Fruit fly (Drosophila melanogaster) whole organism: ENCODE results near the gene pav.
A peak's percentile ranks its signal among the peaks of the same experiment; 100 is the strongest.

Source experiments
- CG8478 ChIP-seq: fragments of >200 bp; optimal IDR thresholded peaks from 2 replicates; lab custom pipeline; 2018; ENCODE audit warnings: inconsistent platforms
- Dll ChIP-seq: fragments of >200 bp; optimal IDR thresholded peaks from 2 replicates; lab custom pipeline; 2017
- EcR ChIP-seq, 2 experiments: fragments of >200 bp; optimal IDR thresholded peaks; 2 replicates each; lab custom pipeline; 2017; ENCODE audit warnings: missing biosample characterization in 2 of 2, missing genetic modification characterization in 2 of 2, missing genetic modification reagents in 2 of 2
- pan ChIP-seq: fragments of >200 bp; optimal IDR thresholded peaks from 2 replicates; lab custom pipeline; 2017
- psq ChIP-seq: fragments of >200 bp; optimal IDR thresholded peaks from 2 replicates; lab custom pipeline; 2017
- usp ChIP-seq: fragments of >200 bp; optimal IDR thresholded peaks from 2 replicates; lab custom pipeline; 2017; ENCODE audit warnings: missing biosample characterization, missing genetic modification characterization, mixed read lengths

Gene pav

DNA sequence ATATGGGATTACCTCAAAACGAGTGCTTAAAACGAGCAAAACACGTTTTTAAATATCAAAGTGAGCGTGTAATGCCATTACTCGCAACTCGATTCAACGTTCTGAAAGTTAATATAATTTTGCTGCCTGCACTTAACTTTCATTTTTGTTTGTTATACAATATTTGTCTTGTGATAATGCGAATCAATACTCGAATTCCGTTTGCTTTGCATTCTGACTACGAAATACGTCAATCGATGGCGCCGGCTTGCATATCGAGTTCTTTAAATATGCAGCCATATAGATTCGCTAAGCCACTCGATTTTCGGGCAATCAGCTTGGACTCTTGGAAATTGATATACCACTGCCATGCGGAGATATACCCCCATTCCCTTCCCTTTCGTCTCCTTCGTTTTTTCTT, 21.9 kb upstream of the pav start:
- TF ChIP-seq psq (lab: Kevin White, UChicago) (no peak), Dll (lab: Kevin White, UChicago) (no peak), CG8478 (lab: Kevin White, UChicago) (no peak), pan (lab: Kevin White, UChicago) (no peak), usp (GFP tag; lab: Kevin White, UChicago) (no peak), EcR (GFP tag; optimal IDR thresholded peaks at IDR 0.05; lab: Kevin White, UChicago) (no peak)

DNA sequence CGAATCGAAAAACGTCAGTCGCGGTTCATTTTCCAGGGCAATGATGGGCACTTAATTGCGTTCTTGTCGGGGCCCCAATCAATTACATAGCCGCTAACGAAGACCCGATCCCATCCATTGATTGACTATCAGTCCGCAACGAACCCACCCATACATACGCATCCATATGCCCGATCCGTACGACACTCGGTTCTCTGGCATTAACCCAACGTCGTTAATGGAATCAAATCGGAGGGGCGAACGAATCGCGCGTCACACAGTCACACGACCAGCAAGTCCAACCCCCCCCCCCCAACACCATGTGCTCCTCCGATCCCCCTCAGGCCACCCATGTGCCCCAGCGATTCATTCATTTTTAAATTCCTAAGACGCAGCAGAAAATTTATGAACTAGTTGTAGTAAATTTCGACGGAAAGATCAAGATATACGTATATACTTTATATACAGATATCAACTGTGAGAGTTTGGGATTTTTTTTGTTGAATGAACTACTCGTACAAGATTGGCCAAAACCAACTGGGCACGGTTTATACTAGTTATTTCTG, 21.2 kb upstream of the pav start:
- TF ChIP-seq usp (GFP tag; lab: Kevin White, UChicago) (no peak), psq (lab: Kevin White, UChicago) (no peak), CG8478 (lab: Kevin White, UChicago) (no peak), pan (lab: Kevin White, UChicago) (no peak), EcR (GFP tag; optimal IDR thresholded peaks at IDR 0.05; lab: Kevin White, UChicago) (no peak), Dll (lab: Kevin White, UChicago) (no peak)

DNA sequence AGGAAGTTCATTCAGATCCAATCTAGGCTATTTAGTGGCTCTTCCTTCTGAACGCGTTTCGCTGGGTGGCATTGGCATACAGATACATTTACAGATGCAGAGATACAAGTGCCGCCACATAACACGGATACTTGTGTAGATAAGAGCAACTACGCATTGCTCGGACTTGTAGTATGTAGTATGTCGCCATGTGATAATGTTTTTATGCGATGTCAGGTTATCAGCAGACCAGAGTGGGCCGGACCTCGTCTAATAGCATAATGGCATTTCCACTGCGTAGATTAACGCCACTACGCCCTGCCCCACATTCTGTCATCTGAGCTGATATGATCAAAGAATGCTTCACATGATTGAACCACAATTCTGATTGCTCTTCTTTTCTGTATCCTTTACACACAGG, 20.7 kb upstream of the pav start:
- TF ChIP-seq usp (GFP tag; lab: Kevin White, UChicago) (no peak), Dll (lab: Kevin White, UChicago) (no peak), EcR (GFP tag; optimal IDR thresholded peaks at IDR 0.05; lab: Kevin White, UChicago) (no peak), CG8478 (lab: Kevin White, UChicago) (no peak), psq (lab: Kevin White, UChicago) (no peak), pan (lab: Kevin White, UChicago) (no peak)

DNA sequence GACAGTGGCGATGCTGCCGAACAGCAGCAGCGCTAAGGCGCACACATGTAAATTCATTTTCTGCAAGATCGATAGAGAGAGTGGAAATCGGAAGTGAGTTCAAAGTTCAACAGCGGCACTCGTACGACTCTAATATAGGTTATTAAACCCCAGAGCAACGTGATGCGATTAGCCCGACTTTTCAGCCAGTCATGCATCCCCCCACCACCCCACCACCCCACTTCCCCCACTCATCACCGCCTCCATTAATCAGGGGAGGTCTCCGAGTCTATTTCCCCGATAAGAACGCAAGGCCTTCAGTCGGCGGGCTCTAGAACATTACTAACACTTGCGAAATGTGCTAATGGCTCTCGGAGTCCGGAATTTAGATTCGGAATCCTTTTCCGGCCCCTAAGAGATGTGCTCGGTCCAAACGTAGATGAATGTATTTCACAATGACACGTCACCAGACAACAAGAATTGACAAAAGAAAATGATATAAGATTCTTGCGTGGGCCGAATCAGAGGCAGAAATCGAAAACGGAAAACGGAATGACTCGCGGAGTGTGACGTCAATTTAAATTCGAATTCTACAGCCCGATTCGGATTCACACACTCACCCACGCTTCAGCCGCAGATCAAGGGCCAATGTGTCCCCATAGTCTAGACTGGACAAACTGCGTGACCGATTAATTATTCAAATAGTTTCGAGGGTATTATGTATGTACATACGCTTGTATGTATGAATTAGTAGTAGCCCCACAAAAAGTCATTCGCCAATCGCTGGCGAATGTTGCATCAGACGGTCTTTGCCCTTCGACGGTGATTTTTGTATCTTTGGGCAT, 16.7 kb upstream of the pav start:
- TF ChIP-seq usp (GFP tag; lab: Kevin White, UChicago) = no peak
- TF ChIP-seq CG8478 (lab: Kevin White, UChicago) = no peak
- TF ChIP-seq pan (lab: Kevin White, UChicago) = no peak
- no peak for TF ChIP-seq EcR (GFP tag; optimal IDR thresholded peaks at IDR 0.05; lab: Kevin White, UChicago)
- no peak for TF ChIP-seq Dll (lab: Kevin White, UChicago)
- no peak for TF ChIP-seq psq (lab: Kevin White, UChicago)

DNA sequence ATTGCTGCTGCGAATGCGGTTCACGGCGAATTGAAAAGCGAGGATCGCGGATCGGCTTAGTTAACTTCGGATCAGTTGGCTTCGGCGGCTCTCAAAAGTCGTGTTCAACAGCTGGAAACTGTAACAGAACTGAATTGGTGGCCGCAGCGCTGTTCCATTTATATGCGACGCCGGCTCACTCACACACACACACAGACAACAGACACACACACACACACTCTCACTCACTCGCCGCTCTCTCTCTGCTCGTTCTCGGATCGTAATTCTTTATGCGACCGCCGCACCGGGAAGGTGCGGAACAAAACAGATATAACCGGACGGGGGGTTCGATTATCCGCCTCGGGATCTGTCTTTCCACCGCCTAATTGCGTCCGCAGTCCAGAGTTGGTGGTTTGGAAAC, 15.4 kb upstream of the pav start, which contains the start of gene CG46460:
CG46460 (minus strand) TSS at position 139 of the 400 bp plus-strand sequence.
- TF ChIP-seq Dll (lab: Kevin White, UChicago) (peak; percentile 70), EcR (GFP tag; optimal IDR thresholded peaks at IDR 0.05; lab: Kevin White, UChicago) (no peak), pan (lab: Kevin White, UChicago) (no peak), usp (GFP tag; lab: Kevin White, UChicago) (no peak), CG8478 (lab: Kevin White, UChicago) (peak; percentile 15), psq (lab: Kevin White, UChicago) (no peak)

DNA sequence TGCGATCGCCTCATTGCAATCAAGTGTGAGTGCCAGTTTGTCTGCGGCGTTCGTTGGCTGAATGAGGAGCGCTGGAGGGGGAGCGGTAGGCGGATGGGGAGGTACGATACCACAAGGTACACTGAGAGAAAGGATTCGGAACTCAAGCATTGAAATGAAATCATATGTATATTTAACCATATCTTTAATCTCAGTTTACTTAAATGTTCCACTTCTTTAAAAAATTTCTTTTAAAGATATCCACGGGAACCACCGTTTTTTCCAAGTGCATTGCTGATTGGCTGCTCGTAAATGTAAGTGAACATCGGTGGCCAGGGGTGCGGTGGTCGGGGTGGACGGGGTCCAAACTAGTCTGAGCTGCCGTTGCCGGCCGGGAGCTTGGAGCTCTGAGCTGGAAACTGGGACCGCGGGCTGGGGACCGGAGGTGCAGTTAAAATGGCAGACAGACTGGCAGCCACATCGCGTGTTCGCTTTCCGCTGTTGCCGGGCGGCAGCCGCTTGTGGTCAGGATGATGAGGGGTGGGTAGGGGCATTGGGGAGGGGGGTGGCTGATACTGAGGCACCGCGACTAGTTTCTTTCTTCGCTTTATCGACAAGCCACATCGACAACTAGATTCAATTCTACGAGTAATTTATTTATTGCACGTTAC, 14.2 kb upstream of the pav start:
- TF ChIP-seq psq (lab: Kevin White, UChicago) = no peak
- TF ChIP-seq CG8478 (lab: Kevin White, UChicago) = no peak
- TF ChIP-seq Dll (lab: Kevin White, UChicago) = peak; percentile 5
- no peak for TF ChIP-seq EcR (GFP tag; optimal IDR thresholded peaks at IDR 0.05; lab: Kevin White, UChicago)

DNA sequence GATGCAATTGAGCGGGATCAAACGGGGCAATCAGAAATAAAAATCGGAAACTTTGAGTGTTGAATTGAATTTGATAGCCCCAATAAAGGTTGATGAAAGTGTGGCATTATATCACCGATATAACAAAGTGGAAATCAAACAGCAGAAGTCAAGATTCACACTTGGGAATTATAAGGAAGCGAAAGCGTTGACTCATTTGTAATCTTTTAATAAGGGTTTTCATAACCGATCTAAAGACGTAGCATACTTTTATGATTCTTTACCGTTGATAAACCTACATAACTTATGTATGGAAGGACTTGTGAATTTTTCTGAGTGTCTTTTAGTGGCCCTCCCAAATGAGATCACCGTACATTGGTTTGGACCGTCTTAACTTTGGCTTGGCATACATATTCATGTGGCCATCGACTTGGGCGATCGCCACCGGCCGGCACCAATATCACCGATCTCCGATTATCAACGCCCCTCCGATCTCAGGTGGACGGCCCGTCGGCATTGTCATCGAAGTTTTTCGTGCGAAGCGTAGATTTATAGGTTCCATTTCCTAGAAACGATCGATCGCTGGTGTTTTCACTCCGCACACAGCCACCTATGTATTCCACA, 13.1 kb upstream of the pav start:
- TF ChIP-seq psq (lab: Kevin White, UChicago) (no peak), CG8478 (lab: Kevin White, UChicago) (no peak), EcR (GFP tag; optimal IDR thresholded peaks at IDR 0.05; lab: Kevin White, UChicago) (no peak), usp (GFP tag; lab: Kevin White, UChicago) (no peak), pan (lab: Kevin White, UChicago) (no peak), Dll (lab: Kevin White, UChicago) (no peak)

DNA sequence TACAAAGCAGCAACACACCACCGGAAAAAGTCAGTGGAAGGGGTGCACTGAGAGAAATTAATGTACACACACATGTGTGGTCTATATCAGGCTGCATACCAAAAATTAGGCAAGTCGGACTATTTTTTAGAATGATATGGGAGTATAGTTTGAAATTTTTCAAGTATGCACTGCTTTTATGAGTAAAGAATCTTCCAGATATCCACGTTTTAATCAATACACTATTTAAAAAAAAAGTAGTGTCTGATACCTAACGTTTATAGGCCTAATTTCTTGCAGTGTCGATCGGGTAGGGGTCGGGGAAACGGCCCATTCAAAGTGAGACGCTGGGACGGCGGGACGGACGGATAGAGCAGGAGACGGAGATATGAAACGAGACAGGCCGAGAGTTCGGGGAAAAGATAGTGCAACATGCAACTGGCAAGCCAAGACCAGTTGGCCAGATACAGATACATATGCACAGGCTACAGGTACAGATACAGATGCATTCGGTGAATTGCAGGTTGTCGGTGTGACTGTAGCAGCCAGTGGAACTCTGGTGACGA, 12.1 kb upstream of the pav start:
- TF ChIP-seq pan (lab: Kevin White, UChicago) = no peak
- no peak for TF ChIP-seq usp (GFP tag; lab: Kevin White, UChicago)
- TF ChIP-seq EcR (GFP tag; optimal IDR thresholded peaks at IDR 0.05; lab: Kevin White, UChicago) = no peak
- TF ChIP-seq CG8478 (lab: Kevin White, UChicago) = no peak

DNA sequence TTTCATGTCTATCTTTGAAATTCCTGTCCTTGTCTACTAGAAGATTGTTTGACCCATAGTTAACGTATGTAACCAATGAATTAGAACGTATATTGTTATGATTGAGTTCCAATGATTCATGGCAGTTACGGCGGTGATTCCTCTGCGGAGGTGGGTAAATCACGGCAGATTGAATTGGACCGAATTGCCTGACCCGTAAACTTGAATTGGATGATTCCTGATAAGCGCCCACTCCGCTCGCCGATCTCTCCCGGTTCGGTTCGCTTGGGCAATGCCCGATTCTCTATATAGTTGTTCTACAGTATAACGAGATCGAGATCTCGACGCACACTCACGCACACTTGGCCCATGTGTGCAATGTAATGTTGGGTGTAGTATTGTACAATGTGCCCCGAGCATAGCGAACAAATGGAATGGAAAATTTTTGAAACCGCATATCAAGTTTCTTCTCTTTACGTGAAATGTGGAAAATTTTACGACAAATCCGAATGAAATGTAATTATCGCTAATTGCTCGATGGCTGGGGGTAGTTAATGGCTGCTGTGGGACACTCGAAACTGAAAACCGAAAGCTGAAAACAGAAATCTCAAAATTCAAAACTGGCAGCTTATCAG, 11.0 kb upstream of the pav start:
- TF ChIP-seq CG8478 (lab: Kevin White, UChicago) (no peak), EcR (GFP tag; optimal IDR thresholded peaks at IDR 0.05; lab: Kevin White, UChicago) (no peak), psq (lab: Kevin White, UChicago) (no peak), usp (GFP tag; lab: Kevin White, UChicago) (no peak), Dll (lab: Kevin White, UChicago) (no peak), pan (lab: Kevin White, UChicago) (no peak)

DNA sequence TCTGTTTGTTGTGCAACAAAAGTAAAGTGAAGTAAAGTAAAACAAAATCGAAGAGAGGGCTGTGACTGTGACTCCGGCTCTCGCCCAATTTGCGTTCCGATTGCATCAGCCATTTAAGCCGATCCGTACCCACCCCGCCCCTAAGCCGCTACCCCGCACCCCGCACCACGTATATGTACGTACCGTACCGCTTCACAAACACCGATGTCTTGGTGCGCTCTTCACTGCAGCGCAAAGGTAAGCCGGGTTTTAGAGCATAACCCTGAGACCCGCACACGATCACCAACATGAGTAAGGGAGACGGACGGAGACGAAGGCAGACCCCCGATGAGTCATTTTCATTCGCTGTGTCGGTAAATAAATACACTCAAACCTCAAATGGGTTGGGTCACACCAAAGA, 10.3 kb upstream of the pav start:
- TF ChIP-seq pan (lab: Kevin White, UChicago) = no peak
- TF ChIP-seq EcR (GFP tag; optimal IDR thresholded peaks at IDR 0.05; lab: Kevin White, UChicago) = no peak
- TF ChIP-seq Dll (lab: Kevin White, UChicago) = no peak
- no peak for TF ChIP-seq CG8478 (lab: Kevin White, UChicago)
- no peak for TF ChIP-seq psq (lab: Kevin White, UChicago)
- no peak for TF ChIP-seq usp (GFP tag; lab: Kevin White, UChicago)
